Fruit fly (Drosophila melanogaster) whole organism, embryonic: ENCODE data around the gene CG45011.

ENCODE experiments used
- Aef1 ChIP-seq: fragments of 200-800 bp; sonication (Bioruptor generic); IDR thresholded peaks from 3 replicates; pipeline ENCODE4 v1.3.6; 2022; ENCODE audit warnings: missing biosample characterization, missing genetic modification characterization
- Blimp-1 ChIP-seq: fragments of 200-800 bp; sonication (Bioruptor generic); optimal IDR thresholded peaks from 3 replicates; lab custom pipeline; 2018; ENCODE audit warnings: missing biosample characterization, missing genetic modification characterization, mild to moderate bottlenecking, moderate library complexity, missing genetic modification reagents
- CG11695 ChIP-seq: fragments of 200-800 bp; sonication (Bioruptor generic); IDR thresholded peaks from 3 replicates; pipeline ENCODE4 v1.3.6; 2022; ENCODE audit warnings: missing biosample characterization, missing genetic modification characterization
- CG12391 ChIP-seq: fragments of 200-800 bp; sonication (Bioruptor generic); optimal IDR thresholded peaks from 3 replicates; lab custom pipeline; 2018; ENCODE audit warnings: missing biosample characterization, mild to moderate bottlenecking, missing genetic modification characterization, moderate library complexity
- CG13624 ChIP-seq: fragments of 200-800 bp; sonication (Bioruptor generic); optimal IDR thresholded peaks from 2 replicates; lab custom pipeline; 2016; ENCODE audit warnings: missing biosample characterization, missing genetic modification characterization
- CG15011 ChIP-seq: fragments of 200-800 bp; sonication (Bioruptor generic); optimal IDR thresholded peaks from 3 replicates; lab custom pipeline; 2018; ENCODE audit warnings: missing biosample characterization, mild to moderate bottlenecking, missing genetic modification characterization
- CG1647 ChIP-seq: fragments of 200-800 bp; sonication (Bioruptor generic); optimal IDR thresholded peaks from 3 replicates; lab custom pipeline; 2016; ENCODE audit warnings: missing biosample characterization, missing genetic modification characterization
- CG16815 ChIP-seq: fragments of 200-800 bp; sonication (Bioruptor generic); optimal IDR thresholded peaks from 3 replicates; lab custom pipeline; 2017; ENCODE audit warnings: missing biosample characterization, mild to moderate bottlenecking, missing genetic modification characterization
- CG16863 ChIP-seq: fragments of 200-800 bp; sonication (Bioruptor generic); optimal IDR thresholded peaks from 3 replicates; lab custom pipeline; 2016; ENCODE audit warnings: missing biosample characterization, missing genetic modification characterization
- CG2116 ChIP-seq: fragments of 200-800 bp; sonication (Bioruptor generic); optimal IDR thresholded peaks from 3 replicates; lab custom pipeline; 2018; ENCODE audit warnings: missing biosample characterization, mild to moderate bottlenecking, missing genetic modification characterization
- CG2678 ChIP-seq: fragments of 200-800 bp; sonication (Bioruptor generic); optimal IDR thresholded peaks from 3 replicates; lab custom pipeline; 2019; ENCODE audit warnings: missing biosample characterization, mild to moderate bottlenecking, missing genetic modification characterization, moderate library complexity
- CG2889 ChIP-seq: fragments of 200-800 bp; sonication (Bioruptor generic); IDR thresholded peaks from 3 replicates; pipeline ENCODE4 v1.3.6; 2022; ENCODE audit warnings: missing biosample characterization, missing genetic modification characterization
- CG30403 ChIP-seq: fragments of 200-800 bp; sonication (Bioruptor generic); optimal IDR thresholded peaks from 3 replicates; lab custom pipeline; 2016; ENCODE audit warnings: missing biosample characterization, missing genetic modification characterization
- CG3065 ChIP-seq: fragments of 200-800 bp; sonication (Bioruptor generic); optimal IDR thresholded peaks from 2 replicates; lab custom pipeline; 2016; ENCODE audit warnings: missing biosample characterization, missing genetic modification characterization
- CG32767 ChIP-seq: fragments of 200-800 bp; sonication (Bioruptor generic); IDR thresholded peaks from 2 replicates; pipeline ENCODE4 v1.3.6; 2022; ENCODE audit warnings: missing biosample characterization, missing genetic modification characterization
- CG4328 ChIP-seq: fragments of 200-800 bp; sonication (Bioruptor generic); optimal IDR thresholded peaks from 3 replicates; lab custom pipeline; 2017; ENCODE audit warnings: missing biosample characterization, missing genetic modification reagents, missing genetic modification characterization
- CG4730 ChIP-seq: fragments of 200-800 bp; sonication (Bioruptor generic); IDR thresholded peaks from 2 replicates; pipeline ENCODE4 v1.3.6; 2022; ENCODE audit warnings: missing biosample characterization, missing genetic modification characterization
- CG6254 ChIP-seq: fragments of 200-800 bp; sonication (Bioruptor generic); optimal IDR thresholded peaks from 3 replicates; lab custom pipeline; 2017; ENCODE audit warnings: mild to moderate bottlenecking, missing biosample characterization, missing genetic modification reagents, missing genetic modification characterization
- CG6683 ChIP-seq: fragments of 200-800 bp; sonication (Bioruptor generic); optimal IDR thresholded peaks from 2 replicates; lab custom pipeline; 2017; ENCODE audit warnings: missing biosample characterization, mild to moderate bottlenecking, missing genetic modification characterization, missing genetic modification reagents
- CG8359 ChIP-seq: fragments of 200-800 bp; sonication (Bioruptor generic); optimal IDR thresholded peaks from 2 replicates; lab custom pipeline; 2017; ENCODE audit warnings: missing biosample characterization, mild to moderate bottlenecking, missing genetic modification characterization, borderline replicate concordance
- CG9215 ChIP-seq: fragments of 200-800 bp; sonication (Bioruptor generic); IDR thresholded peaks from 2 replicates; pipeline ENCODE4 v1.3.6; 2022; ENCODE audit warnings: missing biosample characterization, missing genetic modification characterization
- Dip3 ChIP-seq: fragments of 200-800 bp; sonication (Bioruptor generic); optimal IDR thresholded peaks from 3 replicates; lab custom pipeline; 2016; ENCODE audit warnings: missing biosample characterization, missing genetic modification characterization
- E2f2 ChIP-seq: fragments of 200-800 bp; sonication (Bioruptor generic); IDR thresholded peaks from 2 replicates; pipeline ENCODE4 v1.3.6; 2022; ENCODE audit warnings: missing biosample characterization, missing genetic modification characterization
- Gsc ChIP-seq: fragments of 200-800 bp; sonication (Bioruptor generic); IDR thresholded peaks from 2 replicates; pipeline ENCODE4 v1.3.6; 2022; ENCODE audit warnings: missing biosample characterization, missing genetic modification characterization
- HLH3B ChIP-seq: fragments of 200-800 bp; sonication (Bioruptor generic); IDR thresholded peaks from 2 replicates; pipeline ENCODE4 v1.3.6; 2022; ENCODE audit warnings: missing biosample characterization, missing genetic modification characterization
- Hmx ChIP-seq: fragments of 200-800 bp; sonication (Bioruptor generic); optimal IDR thresholded peaks from 2 replicates; lab custom pipeline; 2016; ENCODE audit warnings: missing biosample characterization, missing genetic modification characterization
- Jarid2 ChIP-seq: fragments of 200-800 bp; sonication (Bioruptor generic); optimal IDR thresholded peaks from 3 replicates; lab custom pipeline; 2017; ENCODE audit warnings: mild to moderate bottlenecking, missing biosample characterization, missing genetic modification reagents, missing genetic modification characterization
- Kr ChIP-seq: fragments of 200-800 bp; sonication (Bioruptor generic); optimal IDR thresholded peaks from 2 replicates; lab custom pipeline; 2017; ENCODE audit warnings: missing biosample characterization, mild to moderate bottlenecking, missing genetic modification characterization
- Rfx ChIP-seq: fragments of 200-800 bp; sonication (Bioruptor generic); IDR thresholded peaks from 2 replicates; pipeline ENCODE4 v1.3.6; 2022; ENCODE audit warnings: missing biosample characterization, missing genetic modification characterization
- Rx ChIP-seq: fragments of 200-800 bp; sonication (Bioruptor generic); IDR thresholded peaks from 2 replicates; pipeline ENCODE4 v1.3.6; 2022; ENCODE audit warnings: missing biosample characterization, missing genetic modification characterization
- Scr ChIP-seq: fragments of 200-800 bp; sonication (Bioruptor generic); IDR thresholded peaks from 2 replicates; pipeline ENCODE4 v1.3.6; 2022; ENCODE audit warnings: missing biosample characterization, missing genetic modification characterization; ENCODE audit not compliant: partially characterized antibody
- YL-1 ChIP-seq: fragments of 200-800 bp; sonication (Bioruptor generic); optimal IDR thresholded peaks from 3 replicates; lab custom pipeline; 2017; ENCODE audit warnings: missing biosample characterization, mild to moderate bottlenecking, missing genetic modification characterization
- abd-A ChIP-seq: fragments of 200-800 bp; sonication (Bioruptor generic); optimal IDR thresholded peaks from 3 replicates; lab custom pipeline; 2019; ENCODE audit warnings: missing biosample characterization, mild to moderate bottlenecking, missing genetic modification characterization, moderate library complexity
- ac ChIP-seq: fragments of 200-800 bp; sonication (Bioruptor generic); optimal IDR thresholded peaks from 3 replicates; lab custom pipeline; 2017; ENCODE audit warnings: missing biosample characterization, mild to moderate bottlenecking, missing genetic modification characterization
- btn ChIP-seq: fragments of 200-800 bp; sonication (Bioruptor generic); optimal IDR thresholded peaks from 2 replicates; lab custom pipeline; 2016; ENCODE audit warnings: missing biosample characterization, missing genetic modification characterization
- chif ChIP-seq, 2 experiments: fragments of 200-800 bp; sonication (Bioruptor generic); optimal IDR thresholded peaks; 3 replicates each; lab custom pipeline; 2016; ENCODE audit warnings: missing biosample characterization in 2 of 2, missing genetic modification characterization in 2 of 2
- gcm ChIP-seq: fragments of 200-800 bp; sonication (Bioruptor generic); optimal IDR thresholded peaks from 2 replicates; lab custom pipeline; 2019; ENCODE audit warnings: missing biosample characterization, mild to moderate bottlenecking, missing genetic modification characterization, moderate library complexity
- hb ChIP-seq: fragments of 200-800 bp; sonication (Bioruptor generic); IDR thresholded peaks from 3 replicates; pipeline ENCODE4 v1.3.6; 2022; ENCODE audit warnings: missing biosample characterization, missing genetic modification characterization; ENCODE audit not compliant: partially characterized antibody
- her ChIP-seq: fragments of 200-800 bp; sonication (Bioruptor generic); optimal IDR thresholded peaks from 2 replicates; lab custom pipeline; 2016; ENCODE audit warnings: missing biosample characterization, missing genetic modification characterization
- insv ChIP-seq, 2 experiments: fragments of 200-800 bp; sonication (Bioruptor generic); optimal IDR thresholded peaks; 3 replicates each; lab custom pipeline; 2016 to 2018; ENCODE audit warnings: missing biosample characterization in 2 of 2, missing genetic modification characterization in 2 of 2
- jumu ChIP-seq: fragments of 200-800 bp; sonication (Bioruptor generic); optimal IDR thresholded peaks from 3 replicates; lab custom pipeline; 2016; ENCODE audit warnings: missing biosample characterization, missing genetic modification characterization
- kah ChIP-seq: fragments of 200-800 bp; sonication (Bioruptor generic); optimal IDR thresholded peaks from 2 replicates; lab custom pipeline; 2018; ENCODE audit warnings: missing biosample characterization, mild to moderate bottlenecking, missing genetic modification characterization
- pros ChIP-seq: fragments of 200-800 bp; sonication (Bioruptor generic); optimal IDR thresholded peaks from 3 replicates; lab custom pipeline; 2019; ENCODE audit warnings: missing biosample characterization, mild to moderate bottlenecking, missing genetic modification characterization, moderate library complexity
- scrt ChIP-seq: fragments of 200-800 bp; sonication (Bioruptor generic); optimal IDR thresholded peaks from 2 replicates; lab custom pipeline; 2018; ENCODE audit warnings: missing biosample characterization, mild to moderate bottlenecking, missing genetic modification characterization, moderate library complexity
- sens ChIP-seq: fragments of 200-800 bp; sonication (Bioruptor generic); peaks from one replicate; lab custom pipeline; 2016; ENCODE audit warnings: missing biosample characterization, missing genetic modification characterization
- sens-2 ChIP-seq: fragments of 200-800 bp; sonication (Bioruptor generic); IDR thresholded peaks from 2 replicates; pipeline ENCODE4 v1.3.6; 2022; ENCODE audit warnings: missing biosample characterization, missing genetic modification characterization
- sima ChIP-seq: fragments of 200-800 bp; sonication (Bioruptor generic); optimal IDR thresholded peaks from 2 replicates; lab custom pipeline; 2016; ENCODE audit warnings: missing biosample characterization, missing genetic modification characterization
- sisA ChIP-seq: fragments of 200-800 bp; sonication (Bioruptor generic); IDR thresholded peaks from 2 replicates; pipeline ENCODE4 v1.3.6; 2022; ENCODE audit warnings: missing biosample characterization, missing genetic modification characterization
- so ChIP-seq: fragments of 200-800 bp; sonication (Bioruptor generic); IDR thresholded peaks from 3 replicates; pipeline ENCODE4 v1.3.6; 2022; ENCODE audit warnings: missing biosample characterization, missing genetic modification characterization
- tna ChIP-seq: fragments of 200-800 bp; sonication (Bioruptor generic); IDR thresholded peaks from 2 replicates; pipeline ENCODE4 v1.3.6; 2022; ENCODE audit warnings: missing biosample characterization, missing genetic modification characterization; ENCODE audit not compliant: partially characterized antibody
- ttk ChIP-seq: fragments of 200-800 bp; sonication (Bioruptor generic); IDR thresholded peaks from 2 replicates; pipeline ENCODE4 v2.1.2; 2022; ENCODE audit warnings: missing biosample characterization, missing genetic modification characterization

The CG45011 gene

dm6 chr2L:11806022-11806700 lies 27.7 kb upstream of the CG45011 start (continued):
- TF ChIP-seq CG8359 (GFP tag; lab: Kevin White, UChicago) (no peak), chif (GFP tag; optimal IDR thresholded peaks at IDR 0.05; lab: Kevin White, UChicago) (no peak), CG4730 (no peak), Hmx (GFP tag; lab: Kevin White, UChicago) (no peak), CG15011 (GFP tag; lab: Kevin White, UChicago) (no peak), Jarid2 (no peak), Dip3 (GFP tag; lab: Kevin White, UChicago) (no peak), ttk (GFP tag; lab: Robert Waterston, UW) (no peak), so (GFP tag; lab: Robert Waterston, UW) (no peak), sima (GFP tag; lab: Kevin White, UChicago) (no peak), gcm (no peak), CG1647 (GFP tag; lab: Kevin White, UChicago) (no peak), pros (GFP tag; lab: Kevin White, UChicago) (peak; percentile 13), abd-A (tag; lab: Kevin White, UChicago) (no peak), CG16815 (no peak), Scr (GFP tag; lab: Robert Waterston, UW) (no peak), CG12391 (no peak), YL-1 (GFP tag; lab: Kevin White, UChicago) (peak; percentile 38), sens (peak; percentile 13), ac (no peak), Rx (GFP tag; lab: Robert Waterston, UW) (no peak), CG11695 (GFP tag; lab: Robert Waterston, UW) (no peak), jumu (GFP tag; lab: Kevin White, UChicago) (no peak), tna (GFP tag; lab: Robert Waterston, UW) (no peak), CG6683 (GFP tag; lab: Kevin White, UChicago) (no peak), CG2678 (no peak), CG32767 (GFP tag; lab: Robert Waterston, UW) (0 out of 2 replicates have a peak, but pooled peaks have one; percentile 21), CG16863 (GFP tag; lab: Kevin White, UChicago) (no peak), CG4328 (GFP tag; lab: Kevin White, UChicago) (no peak), CG3065 (GFP tag; lab: Kevin White, UChicago) (no peak), CG13624 (GFP tag; lab: Kevin White, UChicago) (no peak), kah (GFP tag; lab: Kevin White, UChicago) (peak; percentile 40), Kr (GFP tag; lab: Kevin White, UChicago) (no peak), hb (GFP tag; lab: Robert Waterston, UW) (no peak), her (GFP tag; lab: Kevin White, UChicago) (no peak), scrt (GFP tag; lab: Kevin White, UChicago) (peak; percentile 94), sens-2 (GFP tag; lab: Robert Waterston, UW) (no peak), sisA (GFP tag; lab: Robert Waterston, UW) (no peak), Gsc (GFP tag; lab: Robert Waterston, UW) (no peak), E2f2 (GFP tag; lab: Robert Waterston, UW) (0 out of 2 replicates have a peak, but pooled peaks have one; percentile 11), Rfx (GFP tag; lab: Robert Waterston, UW) (0 out of 2 replicates have a peak, but pooled peaks have one; percentile 20), HLH3B (GFP tag; lab: Robert Waterston, UW) (no peak), insv (GFP tag; optimal IDR thresholded peaks at IDR 0.05; lab: Kevin White, UChicago) (peak; percentile 41 to 91), CG6254 (GFP tag; lab: Kevin White, UChicago) (peak; percentile 43), Aef1 (GFP tag; lab: Robert Waterston, UW) (no peak), CG2889 (GFP tag; lab: Robert Waterston, UW) (no peak), Blimp-1 (GFP tag; lab: Kevin White, UChicago) (no peak), btn (no peak), CG2116 (GFP tag; lab: Kevin White, UChicago) (no peak), CG30403 (no peak), CG9215 (GFP tag; lab: Robert Waterston, UW) (no peak)
